Worm (Caenorhabditis elegans) whole organism, late embryonic: ENCODE data around the gene F23A7.3.

Source experiments
- F13H6.1 ChIP-seq: sonication (generic microtip); optimal IDR thresholded peaks from 2 replicates; lab custom pipeline; 2016; ENCODE audit warnings: missing genetic modification characterization, missing compliant biosample characterization
- K02D7.2 ChIP-seq: sonication (generic microtip); optimal IDR thresholded peaks from 2 replicates; lab custom pipeline; 2017; ENCODE audit warnings: mild to moderate bottlenecking, missing genetic modification characterization, missing compliant biosample characterization
- Y22D7AL.16 ChIP-seq: sonication (generic microtip); optimal IDR thresholded peaks from 2 replicates; lab custom pipeline; 2016; ENCODE audit warnings: missing genetic modification characterization, missing compliant biosample characterization
- ceh-14 ChIP-seq: sonication (generic microtip); optimal IDR thresholded peaks from 2 replicates; lab custom pipeline; 2016; ENCODE audit warnings: missing genotype, missing genetic modification characterization, missing compliant biosample characterization
- ceh-2 ChIP-seq: sonication (generic microtip); optimal IDR thresholded peaks from 2 replicates; lab custom pipeline; 2016; ENCODE audit warnings: missing genotype, missing genetic modification characterization, missing compliant biosample characterization
- ceh-34 ChIP-seq: sonication (generic microtip); optimal IDR thresholded peaks from 2 replicates; lab custom pipeline; 2016; ENCODE audit warnings: mild to moderate bottlenecking, missing genetic modification characterization, missing compliant biosample characterization
- che-1 ChIP-seq: sonication (generic microtip); optimal IDR thresholded peaks from 2 replicates; lab custom pipeline; 2016; ENCODE audit warnings: mild to moderate bottlenecking, missing genetic modification characterization, missing compliant biosample characterization
- fax-1 ChIP-seq: sonication (generic microtip); optimal IDR thresholded peaks from 2 replicates; lab custom pipeline; 2016; ENCODE audit warnings: missing genotype, missing genetic modification characterization, missing compliant biosample characterization
- fkh-10 ChIP-seq: fragments of 150-350 bp; optimal IDR thresholded peaks from 2 replicates; lab custom pipeline; 2014; ENCODE audit warnings: missing biosample characterization, missing genetic modification reagents, missing genetic modification characterization
- hlh-6 ChIP-seq: sonication (generic microtip); optimal IDR thresholded peaks from 2 replicates; lab custom pipeline; 2016; ENCODE audit warnings: missing genotype, missing genetic modification characterization, missing compliant biosample characterization
- npax-4 ChIP-seq: sonication (generic microtip); optimal IDR thresholded peaks from 2 replicates; lab custom pipeline; 2016; ENCODE audit warnings: missing genetic modification characterization, missing compliant biosample characterization
- pha-4 ChIP-seq: fragments of 150-350 bp; optimal IDR thresholded peaks from 2 replicates; lab custom pipeline; 2018; ENCODE audit warnings: missing biosample characterization, missing genetic modification reagents, missing genetic modification characterization

DNA sequence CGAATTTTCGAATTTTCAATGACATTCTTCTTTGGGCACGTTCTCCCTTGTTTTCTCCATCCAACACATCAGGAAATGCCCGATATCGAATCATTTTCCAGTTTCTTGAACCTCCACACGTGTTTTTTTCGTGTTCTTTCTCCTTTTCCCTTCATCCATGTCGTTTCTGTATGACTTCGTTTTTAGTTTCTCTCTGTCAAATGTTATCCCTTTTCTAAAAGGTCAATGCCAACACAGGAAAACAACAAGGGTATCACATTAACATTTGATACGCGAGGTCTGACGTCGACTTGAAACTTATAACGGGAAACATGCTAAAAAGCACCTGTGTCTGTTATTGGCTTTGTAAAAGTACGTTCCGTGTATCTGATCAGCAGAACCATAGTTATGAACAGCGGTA, 46.9 kb upstream of the F23A7.3 start:
- no peak for TF ChIP-seq F13H6.1 (tag; lab: Kevin White, UChicago)
- no peak for TF ChIP-seq ceh-34 (tag; lab: Kevin White, UChicago)
- TF ChIP-seq pha-4 (tag; lab: Kevin White, UChicago), result no peak
- TF ChIP-seq npax-4 (tag; lab: Kevin White, UChicago), result no peak
- TF ChIP-seq K02D7.2 (tag; lab: Kevin White, UChicago), result no peak
- TF ChIP-seq fkh-10 (GFP tag; lab: Kevin White, UChicago), result no peak
- TF ChIP-seq che-1 (tag; lab: Kevin White, UChicago), result no peak
- TF ChIP-seq Y22D7AL.16, result no peak
- TF ChIP-seq ceh-14 (tag; lab: Kevin White, UChicago), result no peak
- TF ChIP-seq hlh-6, result no peak
- no peak for TF ChIP-seq ceh-2 (tag; lab: Kevin White, UChicago)
- no peak for TF ChIP-seq fax-1 (tag; lab: Kevin White, UChicago)
